Worm (Caenorhabditis elegans) whole organism, young adult: ENCODE data around the gene C49H3.16.

Source experiments
- F52B5.7 ChIP-seq: sonication (generic microtip); optimal IDR thresholded peaks from 2 replicates; lab custom pipeline; 2016; ENCODE audit warnings: mild to moderate bottlenecking, missing genetic modification characterization, missing compliant biosample characterization
- ZK185.1 ChIP-seq: sonication (generic microtip); optimal IDR thresholded peaks from 2 replicates; lab custom pipeline; 2016; ENCODE audit warnings: mild to moderate bottlenecking, missing genetic modification characterization, missing compliant biosample characterization; ENCODE audit not compliant: poor library complexity, severe bottlenecking
- aptf-2 ChIP-seq: fragments of 200-800 bp; sonication (Bioruptor generic); conservative IDR thresholded peaks from 2 replicates; pipeline ENCODE4 v1.3.6; 2022; ENCODE audit warnings: missing genetic modification reagents, missing genetic modification characterization, missing compliant biosample characterization
- ccch-3 ChIP-seq: fragments of 200-800 bp; sonication (Bioruptor generic); optimal IDR thresholded peaks from 2 replicates; lab custom pipeline; 2018; ENCODE audit warnings: mild to moderate bottlenecking, missing genetic modification characterization, missing compliant biosample characterization
- dox-1 ChIP-seq: fragments of 200-800 bp; sonication (Bioruptor generic); IDR thresholded peaks from 2 replicates; pipeline ENCODE4 v1.3.6; 2022; ENCODE audit warnings: missing genetic modification reagents, missing genetic modification characterization, missing compliant biosample characterization
- lin-35 ChIP-seq, 3 experiments: fragments of 150-350 bp in 2 of 3; sonication (generic microtip) in 1 of 3; optimal IDR thresholded peaks; 2 replicates each; lab custom pipeline; 2014 to 2018; ENCODE audit warnings: missing biosample characterization in 3 of 3, missing genetic modification characterization in 3 of 3, missing genetic modification reagents in 3 of 3
- lin-54 ChIP-seq: fragments of 200-800 bp; sonication (Bioruptor generic); optimal IDR thresholded peaks from 2 replicates; lab custom pipeline; 2018; ENCODE audit warnings: mild to moderate bottlenecking, missing genetic modification characterization, missing compliant biosample characterization
- mel-28 ChIP-seq: sonication (generic microtip); optimal IDR thresholded peaks from 2 replicates; lab custom pipeline; 2016; ENCODE audit warnings: borderline replicate concordance, mild to moderate bottlenecking, missing genetic modification characterization, missing compliant biosample characterization
- repo-1 ChIP-seq: sonication (generic microtip); optimal IDR thresholded peaks from 2 replicates; lab custom pipeline; 2017; ENCODE audit warnings: mild to moderate bottlenecking, missing genetic modification characterization, missing compliant biosample characterization
- somi-1 ChIP-seq: fragments of 200-800 bp; sonication (Bioruptor generic); optimal IDR thresholded peaks from 2 replicates; lab custom pipeline; 2018; ENCODE audit warnings: mild to moderate bottlenecking, missing genetic modification characterization, missing compliant biosample characterization
- unc-130 ChIP-seq: sonication (generic microtip); optimal IDR thresholded peaks from 2 replicates; lab custom pipeline; 2016; ENCODE audit warnings: missing genetic modification reagents, missing genetic modification characterization, missing compliant biosample characterization
- unc-62 ChIP-seq: fragments of 150-350 bp; optimal IDR thresholded peaks from 2 replicates; lab custom pipeline; 2014; ENCODE audit warnings: missing biosample characterization, missing genetic modification reagents, missing genetic modification characterization
- ztf-25 ChIP-seq: fragments of 200-800 bp; sonication (Bioruptor generic); IDR thresholded peaks from 2 replicates; pipeline ENCODE4 v1.3.6; 2022; ENCODE audit warnings: missing genetic modification reagents, missing genetic modification characterization, missing compliant biosample characterization

DNA sequence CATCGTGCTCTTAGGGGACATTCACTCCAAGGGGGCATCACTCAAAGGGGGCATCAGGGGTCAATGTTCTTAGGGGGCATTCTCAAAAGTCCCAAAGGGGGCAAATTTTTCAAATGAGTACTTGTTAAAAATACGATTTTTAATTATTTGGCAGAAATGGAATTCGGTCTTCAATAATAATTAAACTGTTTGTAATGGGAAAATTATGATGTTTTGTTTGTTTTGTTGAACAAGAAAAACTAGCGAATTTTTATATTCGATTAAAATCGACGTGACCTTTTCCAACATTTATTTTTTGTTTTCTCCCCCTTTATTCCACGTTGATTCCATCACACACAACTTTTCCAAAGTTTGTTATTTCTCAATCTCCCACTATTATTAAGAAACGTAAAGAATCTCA lies 46.8 kb downstream of the C49H3.16 start, which contains the start of gene F57H12.5:
- TF ChIP-seq lin-54 (GFP tag; lab: Kevin White, UChicago) (no peak), ztf-25 (GFP tag; lab: Robert Waterston, UW) (no peak), ZK185.1 (tag; lab: Kevin White, UChicago) (no peak), unc-62 (GFP tag; lab: Kevin White, UChicago) (no peak), aptf-2 (no peak), mel-28 (tag; lab: Kevin White, UChicago) (no peak), ccch-3 (GFP tag; lab: Kevin White, UChicago) (no peak), somi-1 (GFP tag; lab: Kevin White, UChicago) (no peak), unc-130 (no peak), F52B5.7 (tag; lab: Kevin White, UChicago) (no peak), dox-1 (GFP tag; lab: Robert Waterston, UW) (no peak), lin-35 (GFP tag; optimal IDR thresholded peaks at IDR 0.05; lab: Kevin White, UChicago) (no peak), repo-1 (no peak)
